Worm (Caenorhabditis elegans) whole organism, young adult: ENCODE results near the gene srdh-1.

Experiments used
- C06A6.2 ChIP-seq: fragments of 200-800 bp; sonication (Bioruptor generic); conservative IDR thresholded peaks from 2 replicates; pipeline ENCODE4 v1.3.6; 2022; ENCODE audit warnings: missing genetic modification characterization, missing compliant biosample characterization
- F10E7.11 ChIP-seq: sonication (generic microtip); optimal IDR thresholded peaks from 2 replicates; lab custom pipeline; 2017; ENCODE audit warnings: mild to moderate bottlenecking, missing genetic modification characterization, moderate library complexity, missing compliant biosample characterization
- F23B12.7 ChIP-seq: sonication (generic microtip); optimal IDR thresholded peaks from 2 replicates; lab custom pipeline; 2017; ENCODE audit warnings: missing genetic modification characterization, mild to moderate bottlenecking, missing compliant biosample characterization, antibody characterized with exemption, moderate library complexity; ENCODE audit not compliant: insufficient read depth
- F33H1.4 ChIP-seq: fragments of 200-800 bp; sonication (Bioruptor generic); IDR thresholded peaks from 2 replicates; pipeline ENCODE4 v1.3.6; 2022; ENCODE audit warnings: missing genetic modification reagents, missing genetic modification characterization, missing compliant biosample characterization
- F49E8.2 ChIP-seq: sonication (generic microtip); optimal IDR thresholded peaks from 3 replicates; lab custom pipeline; 2017; ENCODE audit warnings: missing genetic modification characterization, mild to moderate bottlenecking, missing compliant biosample characterization, antibody characterized with exemption, moderate library complexity; ENCODE audit not compliant: insufficient read depth
- F52B5.7 ChIP-seq: sonication (generic microtip); optimal IDR thresholded peaks from 2 replicates; lab custom pipeline; 2016; ENCODE audit warnings: mild to moderate bottlenecking, missing genetic modification characterization, missing compliant biosample characterization
- K12H6.12 ChIP-seq: fragments of 200-800 bp; sonication (Bioruptor generic); optimal IDR thresholded peaks from 2 replicates; lab custom pipeline; 2018; ENCODE audit warnings: mild to moderate bottlenecking, missing genetic modification characterization, missing compliant biosample characterization
- Y56A3A.18 ChIP-seq: fragments of 200-800 bp; sonication (Bioruptor generic); IDR thresholded peaks from 2 replicates; pipeline ENCODE4 v1.3.6; 2022; ENCODE audit warnings: missing genetic modification reagents, missing genetic modification characterization, missing compliant biosample characterization
- Y79H2A.3 ChIP-seq: fragments of 200-800 bp; sonication (Bioruptor generic); conservative IDR thresholded peaks from 2 replicates; pipeline ENCODE4 v1.3.6; 2022; ENCODE audit warnings: missing genetic modification reagents, missing genetic modification characterization, missing compliant biosample characterization
- Y95B8A.8 ChIP-seq: fragments of 200-800 bp; sonication (Bioruptor generic); IDR thresholded peaks from 2 replicates; pipeline ENCODE4 v1.3.6; 2022; ENCODE audit warnings: missing genetic modification reagents, missing genetic modification characterization, missing compliant biosample characterization
- akir-1 ChIP-seq: fragments of 200-800 bp; sonication (Bioruptor generic); optimal IDR thresholded peaks from 2 replicates; lab custom pipeline; 2018; ENCODE audit warnings: mild to moderate bottlenecking, missing genetic modification characterization, moderate library complexity, missing compliant biosample characterization
- ama-1 ChIP-seq, 3 experiments: fragments of 150-350 bp in 1 of 3; sonication (generic microtip) in 2 of 3; optimal IDR thresholded peaks; 2 replicates each; lab custom pipeline; 2014 to 2018; ENCODE audit warnings: missing biosample characterization in 2 of 3, missing genetic modification characterization in 2 of 3, missing genetic modification reagents in 2 of 3
- attf-3 ChIP-seq: fragments of 200-800 bp; sonication (Bioruptor generic); conservative IDR thresholded peaks from 2 replicates; pipeline ENCODE4 v1.3.6; 2022; ENCODE audit warnings: missing genetic modification reagents, missing genetic modification characterization, missing compliant biosample characterization
- bed-1 ChIP-seq: fragments of 200-800 bp; sonication (Bioruptor generic); IDR thresholded peaks from 2 replicates; pipeline ENCODE4 v1.3.6; 2022; ENCODE audit warnings: missing genetic modification reagents, missing genetic modification characterization, missing compliant biosample characterization
- cebp-1 ChIP-seq, 2 experiments: fragments of 200-800 bp in 1 of 2; sonication (Bioruptor generic) in 1 of 2; sonication (generic microtip) in 1 of 2; IDR thresholded peaks in 1 of 2; optimal IDR thresholded peaks in 1 of 2; 2 replicates each; pipeline versions ENCODE4 v1.3.6 to Lab custom; 2017 to 2022; ENCODE audit warnings: missing compliant biosample characterization in 2 of 2, missing genetic modification characterization in 2 of 2, mild to moderate bottlenecking in 1 of 2, missing genetic modification reagents in 1 of 2, moderate library complexity in 1 of 2
- chd-7 ChIP-seq: sonication (generic microtip); optimal IDR thresholded peaks from 2 replicates; lab custom pipeline; 2016; ENCODE audit warnings: mild to moderate bottlenecking, missing genetic modification characterization, moderate library complexity, missing compliant biosample characterization
- dpl-1 ChIP-seq: fragments of 150-350 bp; optimal IDR thresholded peaks from 2 replicates; lab custom pipeline; 2014; ENCODE audit warnings: missing biosample characterization, missing genetic modification reagents, missing genetic modification characterization
- egl-18 ChIP-seq: fragments of 200-800 bp; sonication (Bioruptor generic); IDR thresholded peaks from 2 replicates; pipeline ENCODE4 v1.3.6; 2022; ENCODE audit warnings: missing genetic modification reagents, missing genetic modification characterization, missing compliant biosample characterization
- egl-44 ChIP-seq: fragments of 200-800 bp; sonication (Bioruptor generic); IDR thresholded peaks from 2 replicates; pipeline ENCODE4 v1.3.6; 2022; ENCODE audit warnings: missing genetic modification reagents, missing genetic modification characterization, missing compliant biosample characterization
- hlh-12 ChIP-seq: sonication (generic microtip); optimal IDR thresholded peaks from 2 replicates; lab custom pipeline; 2016; ENCODE audit warnings: missing genetic modification characterization, missing compliant biosample characterization
- hmg-20 ChIP-seq: fragments of 200-800 bp; sonication (Bioruptor generic); IDR thresholded peaks from 2 replicates; pipeline ENCODE4 v1.3.6; 2022; ENCODE audit warnings: missing genetic modification reagents, missing genetic modification characterization, missing compliant biosample characterization
- hsf-1 ChIP-seq: fragments of 200-800 bp; sonication (Bioruptor generic); IDR thresholded peaks from 2 replicates; pipeline ENCODE4 v1.3.6; 2022; ENCODE audit warnings: missing genetic modification reagents, missing genetic modification characterization, missing compliant biosample characterization
- lin-40 ChIP-seq: sonication (generic microtip); optimal IDR thresholded peaks from 2 replicates; lab custom pipeline; 2016; ENCODE audit warnings: missing genetic modification characterization, mild to moderate bottlenecking, missing compliant biosample characterization, missing genotype, missing genetic modification reagents
- lsy-27 ChIP-seq: sonication (generic microtip); optimal IDR thresholded peaks from 2 replicates; lab custom pipeline; 2017; ENCODE audit warnings: missing genetic modification characterization, mild to moderate bottlenecking, missing compliant biosample characterization, antibody characterized with exemption, missing genotype, borderline replicate concordance; ENCODE audit not compliant: insufficient read depth
- madf-10 ChIP-seq: sonication (generic microtip); optimal IDR thresholded peaks from 2 replicates; lab custom pipeline; 2016; ENCODE audit warnings: mild to moderate bottlenecking, missing genetic modification characterization, missing compliant biosample characterization
- madf-3 ChIP-seq: fragments of 200-800 bp; sonication (Bioruptor generic); IDR thresholded peaks from 2 replicates; pipeline ENCODE4 v1.3.6; 2022; ENCODE audit warnings: missing genetic modification reagents, missing genetic modification characterization, missing compliant biosample characterization
- mes-4 ChIP-seq: sonication (generic microtip); optimal IDR thresholded peaks from 2 replicates; lab custom pipeline; 2016; ENCODE audit warnings: missing genotype, missing genetic modification characterization, missing compliant biosample characterization
- nfyb-1 ChIP-seq: fragments of 200-800 bp; sonication (Bioruptor generic); IDR thresholded peaks from 2 replicates; pipeline ENCODE4 v1.3.6; 2022; ENCODE audit warnings: missing genetic modification reagents, missing genetic modification characterization, missing compliant biosample characterization
- nhr-80 ChIP-seq: sonication (generic microtip); optimal IDR thresholded peaks from 2 replicates; lab custom pipeline; 2016; ENCODE audit warnings: missing genetic modification characterization, missing compliant biosample characterization
- nhr-90 ChIP-seq: sonication (generic microtip); optimal IDR thresholded peaks from 2 replicates; lab custom pipeline; 2016; ENCODE audit warnings: missing genotype, mild to moderate bottlenecking, missing genetic modification characterization, missing compliant biosample characterization
- rpc-1 ChIP-seq, 2 experiments: fragments of 150-350 bp in 1 of 2; sonication (generic microtip) in 1 of 2; optimal IDR thresholded peaks; 2 replicates each; lab custom pipeline; 2014 to 2018; ENCODE audit warnings: missing biosample characterization in 1 of 2, missing genetic modification characterization in 1 of 2, missing genetic modification reagents in 1 of 2, missing genotype in 1 of 2
- sdz-38 ChIP-seq: sonication (generic microtip); optimal IDR thresholded peaks from 2 replicates; lab custom pipeline; 2016; ENCODE audit warnings: missing genotype, missing genetic modification characterization, missing compliant biosample characterization
- sea-2 ChIP-seq: fragments of 200-800 bp; sonication (Bioruptor generic); IDR thresholded peaks from 2 replicates; pipeline ENCODE4 v1.3.6; 2022; ENCODE audit warnings: missing genetic modification characterization, missing compliant biosample characterization
- snpc-3.4 ChIP-seq: sonication (generic microtip); optimal IDR thresholded peaks from 2 replicates; lab custom pipeline; 2017; ENCODE audit warnings: missing genetic modification characterization, mild to moderate bottlenecking, missing compliant biosample characterization, antibody characterized with exemption, moderate library complexity, missing genotype, missing genetic modification reagents
- tbp1 ChIP-seq: fragments of 200-800 bp; sonication (Bioruptor generic); optimal IDR thresholded peaks from 2 replicates; lab custom pipeline; 2018; ENCODE audit warnings: mild to moderate bottlenecking, missing genetic modification characterization, missing compliant biosample characterization
- unc-62 ChIP-seq: fragments of 150-350 bp; optimal IDR thresholded peaks from 2 replicates; lab custom pipeline; 2014; ENCODE audit warnings: missing biosample characterization, missing genetic modification reagents, missing genetic modification characterization
- ztf-26 ChIP-seq: sonication (generic microtip); optimal IDR thresholded peaks from 2 replicates; lab custom pipeline; 2017; ENCODE audit warnings: missing genetic modification characterization, missing compliant biosample characterization

Gene srdh-1

DNA sequence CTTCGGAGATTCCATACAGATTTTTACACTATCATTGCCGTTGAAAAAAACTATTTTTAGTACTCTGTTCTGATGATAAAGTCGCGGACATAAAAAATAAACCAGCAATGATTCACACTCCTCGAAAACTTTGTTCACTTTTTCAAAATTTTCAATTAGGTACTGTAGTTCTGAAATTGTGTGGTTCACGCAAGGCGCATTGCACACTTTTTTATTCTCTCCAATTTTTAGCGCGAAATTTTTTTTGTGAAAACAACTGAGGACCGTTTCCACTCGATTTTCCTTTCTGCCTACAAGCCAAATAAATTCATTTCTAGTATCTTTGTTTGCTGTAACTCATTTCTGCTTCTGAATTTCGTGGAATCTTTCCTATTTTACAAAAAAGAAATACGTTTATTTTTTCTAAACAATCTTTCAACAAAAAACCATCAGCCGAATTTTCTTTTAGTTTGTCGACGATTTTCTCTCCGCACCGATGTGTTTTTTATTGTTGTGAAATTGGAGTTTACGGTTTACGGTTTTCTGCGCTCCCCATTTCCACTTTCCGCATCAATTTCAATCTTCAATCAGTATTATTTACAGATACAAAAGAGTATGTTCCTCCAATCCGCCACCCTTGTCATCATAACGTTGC lies 11.2 kb upstream of the srdh-1 start, which contains the start of gene F35C11.5 (continued):
- TF ChIP-seq egl-44 (GFP tag; lab: Robert Waterston, UW) (no peak), sea-2 (GFP tag; lab: Robert Waterston, UW) (no peak), F33H1.4 (GFP tag; lab: Robert Waterston, UW) (peak; percentile 67), hsf-1 (GFP tag; lab: Robert Waterston, UW) (no peak), nhr-90 (tag; lab: Kevin White, UChicago) (no peak), bed-1 (no peak), nhr-80 (tag; lab: Kevin White, UChicago) (no peak), egl-18 (GFP tag; lab: Robert Waterston, UW) (no peak), K12H6.12 (tag; lab: Kevin White, UChicago) (no peak), Y56A3A.18 (no peak), madf-3 (no peak), F52B5.7 (no peak), hlh-12 (tag; lab: Kevin White, UChicago) (no peak), cebp-1 (GFP tag; IDR thresholded peaks at IDR 0.05; lab: Robert Waterston, UW) (no peak), cebp-1 (tag; optimal IDR thresholded peaks at IDR 0.05; lab: Kevin White, UChicago) (no peak), ztf-26 (tag; lab: Kevin White, UChicago) (no peak), chd-7 (tag; lab: Kevin White, UChicago) (no peak), sdz-38 (tag; lab: Kevin White, UChicago) (no peak), Y79H2A.3 (GFP tag; lab: Robert Waterston, UW) (no peak), ama-1 (optimal IDR thresholded peaks at IDR 0.05; lab: Kevin White, UChicago) (no peak), ama-1 (GFP tag; optimal IDR thresholded peaks at IDR 0.05; lab: Kevin White, UChicago) (no peak), unc-62 (GFP tag; lab: Kevin White, UChicago) (no peak), Y95B8A.8 (GFP tag; lab: Robert Waterston, UW) (no peak), dpl-1 (peak; percentile 66), rpc-1 (optimal IDR thresholded peaks at IDR 0.05; lab: Kevin White, UChicago) (no peak), rpc-1 (tag; optimal IDR thresholded peaks at IDR 0.05; lab: Kevin White, UChicago) (no peak), F10E7.11 (no peak), hmg-20 (GFP tag; lab: Robert Waterston, UW) (no peak), F23B12.7 (tag; lab: Kevin White, UChicago) (no peak), madf-10 (tag; lab: Kevin White, UChicago) (no peak), F49E8.2 (tag; lab: Kevin White, UChicago) (no peak), nfyb-1 (GFP tag; lab: Robert Waterston, UW) (no peak), snpc-3.4 (peak; percentile 29), C06A6.2 (no peak), lin-40 (tag; lab: Kevin White, UChicago) (no peak), tbp1 (GFP tag; lab: Kevin White, UChicago) (no peak), lsy-27 (no peak)

DNA sequence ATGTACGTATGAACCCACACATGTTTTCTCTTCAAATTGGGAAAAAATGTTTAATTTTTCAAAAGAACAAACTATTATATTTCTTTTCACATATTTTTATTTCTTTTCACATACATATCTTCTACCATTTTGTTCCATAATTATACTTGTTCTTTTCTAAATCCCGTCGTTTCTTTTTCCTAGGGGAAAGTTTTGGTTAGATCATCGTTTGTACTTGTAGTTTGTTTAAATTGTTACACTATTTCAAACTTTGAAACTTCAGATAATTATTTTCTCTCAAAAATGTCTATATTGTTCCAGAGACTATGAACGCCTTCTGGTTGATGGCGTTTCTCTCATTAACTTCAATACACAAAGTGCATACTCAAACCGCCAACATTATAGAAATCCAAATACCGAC lies 8.4 kb upstream of the srdh-1 start, which contains the start of gene F35C11.7:
Gene F35C11.7 (plus strand): TSS at position 301 of the 400 bp plus-strand sequence.
- no peak for TF ChIP-seq nhr-80 (tag; lab: Kevin White, UChicago)
- no peak for TF ChIP-seq mes-4 (tag; lab: Kevin White, UChicago)
- no peak for TF ChIP-seq attf-3 (GFP tag; lab: Robert Waterston, UW)
- TF ChIP-seq akir-1: no peak
